Worm (Caenorhabditis elegans) whole organism, young adult: ENCODE measurements around the gene rnp-7.

Source experiments
- atf-7 ChIP-seq: sonication (generic microtip); optimal IDR thresholded peaks from 2 replicates; lab custom pipeline; 2017; ENCODE audit warnings: mild to moderate bottlenecking, missing genetic modification characterization, missing compliant biosample characterization
- die-1 ChIP-seq: sonication (generic microtip); optimal IDR thresholded peaks from 2 replicates; lab custom pipeline; 2016; ENCODE audit warnings: missing genotype, mild to moderate bottlenecking, missing genetic modification characterization, missing compliant biosample characterization
- hmg-20 ChIP-seq: fragments of 200-800 bp; sonication (Bioruptor generic); IDR thresholded peaks from 2 replicates; pipeline ENCODE4 v1.3.6; 2022; ENCODE audit warnings: missing genetic modification reagents, missing genetic modification characterization, missing compliant biosample characterization
- lin-54 ChIP-seq: fragments of 200-800 bp; sonication (Bioruptor generic); optimal IDR thresholded peaks from 2 replicates; lab custom pipeline; 2018; ENCODE audit warnings: mild to moderate bottlenecking, missing genetic modification characterization, missing compliant biosample characterization
- nfyb-1 ChIP-seq: fragments of 200-800 bp; sonication (Bioruptor generic); IDR thresholded peaks from 2 replicates; pipeline ENCODE4 v1.3.6; 2022; ENCODE audit warnings: missing genetic modification reagents, missing genetic modification characterization, missing compliant biosample characterization
- nhr-80 ChIP-seq: sonication (generic microtip); optimal IDR thresholded peaks from 2 replicates; lab custom pipeline; 2016; ENCODE audit warnings: missing genetic modification characterization, missing compliant biosample characterization
- ztf-22 ChIP-seq: fragments of 200-800 bp; sonication (Bioruptor generic); optimal IDR thresholded peaks from 2 replicates; lab custom pipeline; 2018; ENCODE audit warnings: mild to moderate bottlenecking, missing genetic modification characterization, moderate library complexity, missing compliant biosample characterization

ce11 chrIII:7112285-7112684 is 48.7 kb downstream of the rnp-7 start:
- TF ChIP-seq die-1 (tag; lab: Kevin White, UChicago) (no peak), atf-7 (no peak), nhr-80 (tag; lab: Kevin White, UChicago) (no peak), ztf-22 (no peak), hmg-20 (no peak), nfyb-1 (GFP tag; lab: Robert Waterston, UW) (no peak), lin-54 (GFP tag; lab: Kevin White, UChicago) (no peak)
